Fruit fly (Drosophila melanogaster): ENCODE results near the gene disco-r.
A peak's percentile ranks its signal among the peaks of the same experiment; 100 is the strongest.

disco-r gene

DNA sequence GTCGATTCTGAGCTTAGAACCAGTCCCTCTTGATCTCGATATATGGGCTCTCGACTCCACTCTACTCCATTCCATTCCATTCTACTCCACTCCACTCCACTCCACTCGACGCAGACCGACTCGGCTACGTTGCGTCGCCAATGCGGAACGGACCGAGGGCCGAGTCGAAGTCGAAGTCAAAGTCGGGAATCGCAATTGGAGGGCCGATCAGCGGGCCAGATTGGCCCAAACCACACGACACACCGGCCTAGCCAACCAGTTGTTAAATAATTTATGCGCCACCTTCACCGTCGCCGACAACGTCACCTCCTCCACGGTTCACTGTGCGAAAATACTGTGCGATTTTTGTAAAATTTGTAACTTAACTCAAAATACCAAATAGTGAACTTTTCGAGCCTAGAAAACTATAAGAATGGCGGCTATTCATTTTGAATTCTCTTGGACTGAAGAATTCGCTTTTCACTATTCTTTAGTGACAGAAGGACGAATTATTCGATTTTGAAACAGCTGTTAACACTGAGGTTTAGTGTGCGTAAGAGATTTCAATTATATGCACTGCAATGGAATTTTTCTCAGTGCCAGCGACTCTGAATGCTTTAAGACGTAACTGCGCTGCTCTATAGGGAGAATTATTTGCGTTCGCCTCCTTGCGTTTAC, 9.6 kb upstream of the disco-r start (continued):
- TF ChIP-seq CG1603 (tag; optimal IDR thresholded peaks at IDR 0.05) = peak; percentile 40
- peak; percentile 22 for TF ChIP-seq CG9609 (GFP tag; optimal IDR thresholded peaks at IDR 0.05)
- no peak for TF ChIP-seq gsb-n (tag; optimal IDR thresholded peaks at IDR 0.05)
- TF ChIP-seq corto (GFP tag; optimal IDR thresholded peaks at IDR 0.05) = no peak
- peak; percentile 36 for TF ChIP-seq Sox100B (GFP tag; optimal IDR thresholded peaks at IDR 0.05)
- TF ChIP-seq crol (GFP tag; IDR thresholded peaks at IDR 0.05) = no peak
- no peak for TF ChIP-seq psq (GFP tag; optimal IDR thresholded peaks at IDR 0.05)
- TF ChIP-seq Oaz (GFP tag; IDR thresholded peaks at IDR 0.05) = no peak
- peak; percentile 53 for TF ChIP-seq CG2120 (GFP tag; optimal IDR thresholded peaks at IDR 0.05)
- TF ChIP-seq nerfin-1 (tag; optimal IDR thresholded peaks at IDR 0.05) = no peak
- no peak for TF ChIP-seq cg (GFP tag; optimal IDR thresholded peaks at IDR 0.05)
- TF ChIP-seq CG9817 (tag; optimal IDR thresholded peaks at IDR 0.05) = no peak
- 0 out of 2 replicates have a peak, but pooled peaks have one; percentile 8 for TF ChIP-seq CG14014 (GFP tag; IDR thresholded peaks at IDR 0.05)
- TF ChIP-seq NFAT (GFP tag; IDR thresholded peaks at IDR 0.05) = no peak
- TF ChIP-seq GATAe (GFP tag; conservative IDR thresholded peaks at IDR 0.05) = no peak
- TF ChIP-seq gt (GFP tag; IDR thresholded peaks at IDR 0.05) = no peak
- peak; percentile 41 for TF ChIP-seq Ssrp (tag; optimal IDR thresholded peaks at IDR 0.05)
- TF ChIP-seq CG17385 (GFP tag; optimal IDR thresholded peaks at IDR 0.05) = peak; percentile 23
- TF ChIP-seq dati (GFP tag; IDR thresholded peaks at IDR 0.05) = no peak
- no peak for TF ChIP-seq Gug (GFP tag; IDR thresholded peaks at IDR 0.05)
- no peak for TF ChIP-seq ERR (GFP tag; optimal IDR thresholded peaks at IDR 0.05)
- TF ChIP-seq CG11456 (GFP tag; IDR thresholded peaks at IDR 0.05) = no peak
- no peak for TF ChIP-seq hkb (optimal IDR thresholded peaks at IDR 0.05)
- TF ChIP-seq hkb (GFP tag; IDR thresholded peaks at IDR 0.05) = peak; percentile 43; the same call in 1 of the 2 replicates
- TF ChIP-seq Rx (GFP tag; IDR thresholded peaks at IDR 0.05) = no peak
- TF ChIP-seq CG12104 (GFP tag; optimal IDR thresholded peaks at IDR 0.05) = no peak
- peak; percentile 28 for TF ChIP-seq CG8944 (GFP tag; optimal IDR thresholded peaks at IDR 0.05)
- peak; percentile 25 for TF ChIP-seq ind (GFP tag; optimal IDR thresholded peaks at IDR 0.05)
- no peak for TF ChIP-seq emc (GFP tag; optimal IDR thresholded peaks at IDR 0.05)
- TF ChIP-seq CG5953 (GFP tag; IDR thresholded peaks at IDR 0.05) = no peak
- TF ChIP-seq stc (GFP tag; IDR thresholded peaks at IDR 0.05) = no peak
- no peak for TF ChIP-seq CG17802 (tag; optimal IDR thresholded peaks at IDR 0.05)
- no peak for TF ChIP-seq CG6175 (GFP tag; IDR thresholded peaks at IDR 0.05)
- TF ChIP-seq gce (GFP tag; IDR thresholded peaks at IDR 0.05) = no peak
- no peak for TF ChIP-seq dimm (GFP tag; IDR thresholded peaks at IDR 0.05)
- peak; percentile 44 for TF ChIP-seq unpg (GFP tag; optimal IDR thresholded peaks at IDR 0.05)
- no peak for TF ChIP-seq sug (tag; optimal IDR thresholded peaks at IDR 0.05)
- no peak for TF ChIP-seq pzg (GFP tag; optimal IDR thresholded peaks at IDR 0.05)
- TF ChIP-seq CG7987 (GFP tag; optimal IDR thresholded peaks at IDR 0.05) = no peak
- TF ChIP-seq bowl (GFP tag; IDR thresholded peaks at IDR 0.05) = no peak
- TF ChIP-seq ase (GFP tag; IDR thresholded peaks at IDR 0.05) = no peak
- no peak for TF ChIP-seq Gsc (GFP tag; IDR thresholded peaks at IDR 0.05)
- TF ChIP-seq vvl (GFP tag; IDR thresholded peaks at IDR 0.05) = 0 out of 2 replicates have a peak, but pooled peaks have one; percentile 39
- no peak for TF ChIP-seq cas (GFP tag; IDR thresholded peaks at IDR 0.05)
- peak; percentile 14 for TF ChIP-seq CG1792 (GFP tag; optimal IDR thresholded peaks at IDR 0.05)
- no peak for TF ChIP-seq CG2202 (tag; optimal IDR thresholded peaks at IDR 0.05)
- TF ChIP-seq odd (GFP tag; optimal IDR thresholded peaks at IDR 0.05) = peak; percentile 18
- TF ChIP-seq CG18262 (tag; optimal IDR thresholded peaks at IDR 0.05) = peak; percentile 60
- peak; percentile 3 for TF ChIP-seq stwl (tag; optimal IDR thresholded peaks at IDR 0.05)
- 0 out of 2 replicates have a peak, but pooled peaks have one; percentile 30 for TF ChIP-seq Awh (GFP tag; IDR thresholded peaks at IDR 0.05)
- TF ChIP-seq fd102C (GFP tag; optimal IDR thresholded peaks at IDR 0.05) = no peak
- TF ChIP-seq CG1024 (GFP tag; IDR thresholded peaks at IDR 0.05) = no peak

Data from whole organism, embryonic.